Worm (Caenorhabditis elegans): ENCODE measurements around the gene fkh-7.

fkh-7 gene

ce11 chrIV:5582267-5582666, 2.2 kb upstream of the fkh-7 start (continued):
- TF ChIP-seq Y75B8A.6 (GFP tag; IDR thresholded peaks at IDR 0.05) (no peak), ztf-7 (tag; optimal IDR thresholded peaks at IDR 0.05) (peak; percentile 6), skn-1 (tag; optimal IDR thresholded peaks at IDR 0.05) (no peak), unc-39 (tag; optimal IDR thresholded peaks at IDR 0.05) (no peak), zfp-2 (tag; optimal IDR thresholded peaks at IDR 0.05) (no peak), lir-3 (tag; optimal IDR thresholded peaks at IDR 0.05) (no peak), jun-1 (tag; optimal IDR thresholded peaks at IDR 0.05) (peak; percentile 24), nhr-76 (tag; optimal IDR thresholded peaks at IDR 0.05) (no peak), arid-1 (GFP tag; conservative IDR thresholded peaks at IDR 0.05) (no peak), aha-1 (tag) (peak; percentile 97), lsy-2 (tag; optimal IDR thresholded peaks at IDR 0.05) (peak in 1 of 2 experiments; percentile 36), snpc-1.2 (GFP tag; IDR thresholded peaks at IDR 0.05) (no peak), rbr-2 (tag; optimal IDR thresholded peaks at IDR 0.05) (peak; percentile 79)

- TF ChIP-seq nhr-42 (GFP tag; IDR thresholded peaks at IDR 0.05) (no peak), nhr-6 (tag; optimal IDR thresholded peaks at IDR 0.05) (no peak), zfp-2 (tag; optimal IDR thresholded peaks at IDR 0.05) (no peak), sdz-12 (GFP tag; optimal IDR thresholded peaks at IDR 0.05) (no peak), lin-39 (tag; optimal IDR thresholded peaks at IDR 0.05) (no peak), lin-38 (GFP tag; IDR thresholded peaks at IDR 0.05) (no peak), madf-5 (GFP tag; IDR thresholded peaks at IDR 0.05) (no peak), lin-15B (tag; optimal IDR thresholded peaks at IDR 0.05) (no peak), php-3 (GFP tag; IDR thresholded peaks at IDR 0.05) (no peak), fos-1 (tag; optimal IDR thresholded peaks at IDR 0.05) (no peak), dmd-8 (GFP tag; IDR thresholded peaks at IDR 0.05) (no peak)
These were observed 1.7 kb upstream of the fkh-7 start for ce11 chrIV:5582760-5583159.

ce11 chrIV:5583184-5583583, 1.3 kb upstream of the fkh-7 start:
- TF ChIP-seq daf-16 (GFP tag; optimal IDR thresholded peaks at IDR 0.05) (no peak), daf-16 (tag; optimal IDR thresholded peaks at IDR 0.05) (peak; percentile 95), ces-1 (GFP tag; optimal IDR thresholded peaks at IDR 0.05) (no peak), hlh-30 (tag; optimal IDR thresholded peaks at IDR 0.05; ENCODE audit: insufficient read depth) (peak; percentile 34), nhr-28 (tag; optimal IDR thresholded peaks at IDR 0.05) (peak; percentile 42)

- peak in 1 of 2 experiments; percentile 15 for TF ChIP-seq lsy-2 (tag; optimal IDR thresholded peaks at IDR 0.05)
- peak; percentile 64 for TF ChIP-seq nhr-28 (tag; optimal IDR thresholded peaks at IDR 0.05)
- TF ChIP-seq daf-8 (GFP tag; IDR thresholded peaks at IDR 0.05), result no peak
- TF ChIP-seq hlh-30 (tag; optimal IDR thresholded peaks at IDR 0.05; ENCODE audit: insufficient read depth), result peak; percentile 57
- peak in 1 of 2 experiments; percentile 39 for TF ChIP-seq mdl-1 (tag; optimal IDR thresholded peaks at IDR 0.05)
- TF ChIP-seq hif-1 (tag; optimal IDR thresholded peaks at IDR 0.05), result no peak
- no peak for TF ChIP-seq ces-1 (GFP tag; optimal IDR thresholded peaks at IDR 0.05)
- no peak for TF ChIP-seq egl-43 (GFP tag; IDR thresholded peaks at IDR 0.05)
- peak; percentile 74 for TF ChIP-seq rbr-2 (tag; optimal IDR thresholded peaks at IDR 0.05)
- no peak for TF ChIP-seq arid-1 (GFP tag; conservative IDR thresholded peaks at IDR 0.05)
- TF ChIP-seq T20F7.1 (GFP tag; optimal IDR thresholded peaks at IDR 0.05), result no peak
- no peak for TF ChIP-seq daf-12 (tag; optimal IDR thresholded peaks at IDR 0.05)
- TF ChIP-seq nhr-11 (tag; optimal IDR thresholded peaks at IDR 0.05), result no peak
- TF ChIP-seq daf-16 (GFP tag; optimal IDR thresholded peaks at IDR 0.05), result peak in 1 of 2 experiments; percentile 96
- peak; percentile 83 for TF ChIP-seq daf-16 (tag; optimal IDR thresholded peaks at IDR 0.05)
- TF ChIP-seq dve-1 (tag; optimal IDR thresholded peaks at IDR 0.05; ENCODE audit: insufficient read depth), result peak; percentile 46
- no peak for TF ChIP-seq set-16 (GFP tag; IDR thresholded peaks at IDR 0.05)
- TF ChIP-seq attf-4 (tag; optimal IDR thresholded peaks at IDR 0.05), result no peak
- no peak for TF ChIP-seq F37D6.2 (tag; optimal IDR thresholded peaks at IDR 0.05)
- no peak for TF ChIP-seq ceh-20 (GFP tag; IDR thresholded peaks at IDR 0.05)
- no peak for TF ChIP-seq nhr-77 (tag; optimal IDR thresholded peaks at IDR 0.05)
- TF ChIP-seq zag-1 (tag; optimal IDR thresholded peaks at IDR 0.05), result no peak
- TF ChIP-seq fkh-10 (GFP tag; optimal IDR thresholded peaks at IDR 0.05), result no peak
- TF ChIP-seq spr-1 (tag; optimal IDR thresholded peaks at IDR 0.05), result no peak
- peak; percentile 26 for TF ChIP-seq hlh-11 (tag; optimal IDR thresholded peaks at IDR 0.05)
- TF ChIP-seq D1046.2 (GFP tag; IDR thresholded peaks at IDR 0.05), result no peak
- peak; percentile 95 for TF ChIP-seq aha-1 (tag)
- TF ChIP-seq ZK546.5 (tag; optimal IDR thresholded peaks at IDR 0.05), result no peak
These were observed 1.8 kb downstream of the fkh-7 start for ce11 chrIV:5586320-5586720.

Data from whole organism, L4 larva.